Fruit fly (Drosophila melanogaster): ENCODE results near the gene Pde1c.
A peak's percentile ranks its signal among the peaks of the same experiment; 100 is the strongest.

The Pde1c gene

dm6 chr2L:11829277-11829676, 99.1 kb downstream of the Pde1c start, which contains the start of gene esc (continued):
- no peak for TF ChIP-seq Dfd (GFP tag; optimal IDR thresholded peaks at IDR 0.05)
- TF ChIP-seq CG7271 (tag; optimal IDR thresholded peaks at IDR 0.05): no peak
- TF ChIP-seq Ptx1 (GFP tag; IDR thresholded peaks at IDR 0.05): peak; percentile 27; the same call in 1 of the 2 replicates
- no peak for TF ChIP-seq exex (tag; optimal IDR thresholded peaks at IDR 0.05)
- TF ChIP-seq vnd (GFP tag; IDR thresholded peaks at IDR 0.05; ENCODE audit: partially characterized antibody): no peak
- TF ChIP-seq nerfin-1 (tag; optimal IDR thresholded peaks at IDR 0.05): no peak
- TF ChIP-seq ranshi (GFP tag; IDR thresholded peaks at IDR 0.05): no peak
- TF ChIP-seq ssp (GFP tag; IDR thresholded peaks at IDR 0.05): 0 out of 2 replicates have a peak, but pooled peaks have one; percentile 24
- TF ChIP-seq Lhr (GFP tag; optimal IDR thresholded peaks at IDR 0.05): peak; percentile 88
- no peak for TF ChIP-seq Lpt (GFP tag; optimal IDR thresholded peaks at IDR 0.05)
- TF ChIP-seq CG1024 (GFP tag; IDR thresholded peaks at IDR 0.05): peak; percentile 34
- TF ChIP-seq E2f2 (GFP tag; IDR thresholded peaks at IDR 0.05): peak; percentile 99
- peak; percentile 74 for TF ChIP-seq Rfx (GFP tag; IDR thresholded peaks at IDR 0.05)
- peak; percentile 41 to 48 for TF ChIP-seq dpn (GFP tag; optimal IDR thresholded peaks at IDR 0.05)
- TF ChIP-seq CG18764 (GFP tag; optimal IDR thresholded peaks at IDR 0.05): peak; percentile 2
- no peak for TF ChIP-seq dmrt11E (tag; optimal IDR thresholded peaks at IDR 0.05)
- TF ChIP-seq Hmr (GFP tag; optimal IDR thresholded peaks at IDR 0.05): peak; percentile 38
- TF ChIP-seq HmgD (GFP tag; optimal IDR thresholded peaks at IDR 0.05): peak; percentile 65
- TF ChIP-seq abd-A (tag; optimal IDR thresholded peaks at IDR 0.05): no peak
- no peak for TF ChIP-seq CG14667 (GFP tag; IDR thresholded peaks at IDR 0.05)
- peak; percentile 13 for TF ChIP-seq gro (GFP tag; optimal IDR thresholded peaks at IDR 0.05)
- TF ChIP-seq CG33213 (GFP tag; optimal IDR thresholded peaks at IDR 0.05): peak; percentile 70
- peak; percentile 60 for TF ChIP-seq CG9932 (GFP tag; IDR thresholded peaks at IDR 0.05)
- TF ChIP-seq Xrp1 (GFP tag; IDR thresholded peaks at IDR 0.05): no peak; the same call in 1 of the 2 replicates
- TF ChIP-seq ken (GFP tag; IDR thresholded peaks at IDR 0.05): peak; percentile 34; the same call in 1 of the 3 replicates
- peak; percentile 61 for TF ChIP-seq trem (tag; optimal IDR thresholded peaks at IDR 0.05)
- peak; percentile 5 for TF ChIP-seq Elba2 (GFP tag; optimal IDR thresholded peaks at IDR 0.05)
- no peak for TF ChIP-seq Rx (GFP tag; IDR thresholded peaks at IDR 0.05)
- no peak; the same call in 2 of the 3 replicates for TF ChIP-seq Dbx (GFP tag; IDR thresholded peaks at IDR 0.05)
- no peak for TF ChIP-seq Ssrp (tag; optimal IDR thresholded peaks at IDR 0.05)
- peak; percentile 25 for TF ChIP-seq maf-S (GFP tag; optimal IDR thresholded peaks at IDR 0.05)
- peak; percentile 13 for TF ChIP-seq ewg (GFP tag; optimal IDR thresholded peaks at IDR 0.05)
- peak; percentile 13 for TF ChIP-seq CG3163 (GFP tag; optimal IDR thresholded peaks at IDR 0.05)
- peak; percentile 41 for TF ChIP-seq CG18011 (GFP tag; optimal IDR thresholded peaks at IDR 0.05)
- no peak for TF ChIP-seq sisA (GFP tag; IDR thresholded peaks at IDR 0.05)
- TF ChIP-seq kah (GFP tag; optimal IDR thresholded peaks at IDR 0.05): no peak
- TF ChIP-seq CG16813 (GFP tag; IDR thresholded peaks at IDR 0.05; ENCODE audit: partially characterized antibody): 0 out of 3 replicates have a peak, but pooled peaks have one; percentile 23
- TF ChIP-seq onecut (GFP tag; IDR thresholded peaks at IDR 0.05): no peak
- TF ChIP-seq Xbp1 (GFP tag; optimal IDR thresholded peaks at IDR 0.05): peak; percentile 27
- no peak for TF ChIP-seq NC2α (GFP tag; optimal IDR thresholded peaks at IDR 0.05)
- peak; percentile 4; the same call in 1 of the 2 replicates for TF ChIP-seq NFAT (GFP tag; IDR thresholded peaks at IDR 0.05)
- peak; percentile 15 for TF ChIP-seq CG12744 (GFP tag; optimal IDR thresholded peaks at IDR 0.05)
- peak; percentile 43 for TF ChIP-seq her (GFP tag; optimal IDR thresholded peaks at IDR 0.05)
- TF ChIP-seq CG4617 (GFP tag; optimal IDR thresholded peaks at IDR 0.05; ENCODE audit: borderline replicate concordance): peak; percentile 56
- no peak for TF ChIP-seq CG8765 (GFP tag; IDR thresholded peaks at IDR 0.05)
- TF ChIP-seq MBD-R2 (GFP tag; IDR thresholded peaks at IDR 0.05): peak; percentile 78
- no peak for TF ChIP-seq CG15011 (GFP tag; optimal IDR thresholded peaks at IDR 0.05)
- peak; percentile 11 for TF ChIP-seq Camta (GFP tag; optimal IDR thresholded peaks at IDR 0.05)
- peak; percentile 96 for TF ChIP-seq pzg (GFP tag; optimal IDR thresholded peaks at IDR 0.05)
- TF ChIP-seq CG34422 (GFP tag; IDR thresholded peaks at IDR 0.05): no peak
- peak; percentile 39; the same call in 1 of the 3 replicates for TF ChIP-seq zfh1 (GFP tag; IDR thresholded peaks at IDR 0.05)
- peak; percentile 25 for TF ChIP-seq Bteb2 (GFP tag; optimal IDR thresholded peaks at IDR 0.05)
